Fruit fly (Drosophila melanogaster) whole organism, wandering third instar larva: ENCODE results near the gene CG14810.

Experiments used
- Abd-B ChIP-seq: fragments of >200 bp; optimal IDR thresholded peaks from 2 replicates; lab custom pipeline; 2017; ENCODE audit warnings: missing biosample characterization, missing genetic modification characterization
- CG32264 ChIP-seq: fragments of 200-800 bp; sonication (Bioruptor generic); optimal IDR thresholded peaks from 2 replicates; lab custom pipeline; 2016; ENCODE audit warnings: missing biosample characterization, missing genetic modification characterization
- CG9705 ChIP-seq: fragments of 200-800 bp; sonication (Bioruptor generic); optimal IDR thresholded peaks from 2 replicates; lab custom pipeline; 2018; ENCODE audit warnings: missing biosample characterization, mild to moderate bottlenecking, missing genetic modification characterization
- CrebA ChIP-seq: fragments of 200-800 bp; sonication (Bioruptor generic); optimal IDR thresholded peaks from 2 replicates; lab custom pipeline; 2016; ENCODE audit warnings: missing biosample characterization, mild to moderate bottlenecking, missing genetic modification characterization, borderline replicate concordance
- Dfd ChIP-seq: fragments of >200 bp; optimal IDR thresholded peaks from 2 replicates; lab custom pipeline; 2017; ENCODE audit warnings: missing biosample characterization, missing genetic modification characterization
- Dif ChIP-seq: fragments of 200-275, 200-300 bp; sonication (Bioruptor generic); optimal IDR thresholded peaks from 2 replicates; lab custom pipeline; 2018; ENCODE audit warnings: missing biosample characterization, missing genetic modification characterization; ENCODE audit not compliant: partially characterized antibody
- GATAd ChIP-seq: sonication (Bioruptor generic); optimal IDR thresholded peaks from 2 replicates; lab custom pipeline; 2016; ENCODE audit warnings: missing biosample characterization, missing genetic modification characterization
- HLH106 ChIP-seq: fragments of 200-800 bp; optimal IDR thresholded peaks from 3 replicates; lab custom pipeline; 2019; ENCODE audit warnings: missing biosample characterization, mild to moderate bottlenecking, missing genetic modification characterization, moderate library complexity
- Hnf4 ChIP-seq: fragments of 200-800 bp; sonication (Bioruptor generic); optimal IDR thresholded peaks from 2 replicates; lab custom pipeline; 2016; ENCODE audit warnings: missing biosample characterization, mild to moderate bottlenecking, missing genetic modification characterization
- Hr78 ChIP-seq: fragments of >200 bp; optimal IDR thresholded peaks from 2 replicates; lab custom pipeline; 2017; ENCODE audit warnings: missing biosample characterization, missing genetic modification characterization
- Hr83 ChIP-seq: fragments of 200-300 bp; sonication (Bioruptor generic); optimal IDR thresholded peaks from 2 replicates; lab custom pipeline; 2016; ENCODE audit warnings: missing biosample characterization, mild to moderate bottlenecking, missing genetic modification characterization, moderate library complexity; ENCODE audit not compliant: poor library complexity, severe bottlenecking
- Jra ChIP-seq: sonication (Bioruptor generic); optimal IDR thresholded peaks from 2 replicates; lab custom pipeline; 2016; ENCODE audit warnings: missing biosample characterization, missing genetic modification characterization
- Mio ChIP-seq: sonication (Bioruptor generic); optimal IDR thresholded peaks from 2 replicates; lab custom pipeline; 2016; ENCODE audit warnings: missing biosample characterization, missing genetic modification characterization
- Myc ChIP-seq: fragments of >200 bp; optimal IDR thresholded peaks from 2 replicates; lab custom pipeline; 2017
- N ChIP-seq: fragments of >200 bp; optimal IDR thresholded peaks from 2 replicates; lab custom pipeline; 2018; ENCODE audit warnings: missing biosample characterization, missing external identifiers, missing genetic modification characterization
- OdsH ChIP-seq: fragments of 200-800 bp; sonication (Bioruptor generic); optimal IDR thresholded peaks from 2 replicates; lab custom pipeline; 2016; ENCODE audit warnings: missing biosample characterization, mild to moderate bottlenecking, missing genetic modification characterization
- Rel ChIP-seq, 2 experiments: fragments of 200-800 bp; sonication (Bioruptor generic) in 1 of 2; optimal IDR thresholded peaks; 2 replicates in 1 of 2; 3 replicates in 1 of 2; lab custom pipeline; 2016 to 2019; ENCODE audit warnings: mild to moderate bottlenecking in 2 of 2, missing biosample characterization in 2 of 2, missing genetic modification characterization in 2 of 2, moderate library complexity in 1 of 2
- Sp1 ChIP-seq: fragments of 200-800 bp; sonication (Bioruptor generic); optimal IDR thresholded peaks from 3 replicates; lab custom pipeline; 2019; ENCODE audit warnings: missing biosample characterization, mild to moderate bottlenecking, missing genetic modification characterization, moderate library complexity
- Vsx2 ChIP-seq: fragments of 200-300, 225-300 bp; sonication (Bioruptor generic); optimal IDR thresholded peaks from 2 replicates; lab custom pipeline; 2018; ENCODE audit warnings: missing biosample characterization, missing genetic modification characterization; ENCODE audit not compliant: partially characterized antibody
- brk ChIP-seq: fragments of 200-800 bp; sonication (Bioruptor generic); optimal IDR thresholded peaks from 2 replicates; lab custom pipeline; 2016; ENCODE audit warnings: missing biosample characterization, mild to moderate bottlenecking, missing genetic modification characterization
- dmrt93B ChIP-seq: fragments of 200-800 bp; sonication (Bioruptor generic); optimal IDR thresholded peaks from 2 replicates; lab custom pipeline; 2018; ENCODE audit warnings: missing biosample characterization, mild to moderate bottlenecking, missing genetic modification characterization
- dsf ChIP-seq: sonication (Bioruptor generic); optimal IDR thresholded peaks from 2 replicates; lab custom pipeline; 2016; ENCODE audit warnings: missing biosample characterization, missing genetic modification characterization, borderline replicate concordance
- ey ChIP-seq: fragments of 200-800 bp; sonication (Bioruptor generic); optimal IDR thresholded peaks from 2 replicates; lab custom pipeline; 2016; ENCODE audit warnings: missing biosample characterization, missing genetic modification characterization
- foxo ChIP-seq, 2 experiments: fragments of 200-800 bp; sonication (Bioruptor generic); optimal IDR thresholded peaks; 2 replicates in 1 of 2; 3 replicates in 1 of 2; lab custom pipeline; 2016 to 2017; ENCODE audit warnings: missing biosample characterization in 2 of 2, missing genetic modification characterization in 2 of 2
- h ChIP-seq: fragments of 200-800 bp; sonication (Bioruptor generic); optimal IDR thresholded peaks from 3 replicates; lab custom pipeline; 2016; ENCODE audit warnings: missing biosample characterization, mild to moderate bottlenecking, missing genetic modification characterization
- jim ChIP-seq: fragments of 175-275, 200-325 bp; sonication (Bioruptor generic); optimal IDR thresholded peaks from 2 replicates; lab custom pipeline; 2016; ENCODE audit warnings: missing biosample characterization, mild to moderate bottlenecking, missing genetic modification characterization
- lola ChIP-seq: fragments of >200 bp; optimal IDR thresholded peaks from 2 replicates; lab custom pipeline; 2017; ENCODE audit warnings: missing biosample characterization, missing genetic modification characterization
- pan ChIP-seq: fragments of >200 bp; optimal IDR thresholded peaks from 2 replicates; lab custom pipeline; 2017
- psq ChIP-seq: fragments of 200-800 bp; sonication (Bioruptor generic); optimal IDR thresholded peaks from 3 replicates; lab custom pipeline; 2017; ENCODE audit warnings: missing biosample characterization, mild to moderate bottlenecking, missing genetic modification characterization, moderate library complexity
- rgr ChIP-seq: fragments of 200-800 bp; sonication (Bioruptor generic); optimal IDR thresholded peaks from 3 replicates; lab custom pipeline; 2016; ENCODE audit warnings: missing biosample characterization, mild to moderate bottlenecking, missing genetic modification characterization
- sage ChIP-seq: fragments of 200-800 bp; sonication (Bioruptor generic); optimal IDR thresholded peaks from 2 replicates; lab custom pipeline; 2016; ENCODE audit warnings: missing biosample characterization, mild to moderate bottlenecking, missing genetic modification characterization
- sv ChIP-seq: fragments of 200-800 bp; sonication (Bioruptor generic); optimal IDR thresholded peaks from 3 replicates; lab custom pipeline; 2016; ENCODE audit warnings: missing biosample characterization, missing genetic modification characterization
- tai ChIP-seq: sonication (Bioruptor generic); optimal IDR thresholded peaks from 2 replicates; lab custom pipeline; 2016; ENCODE audit warnings: missing biosample characterization, missing genetic modification characterization
- usp ChIP-seq: fragments of >200 bp; optimal IDR thresholded peaks from 2 replicates; lab custom pipeline; 2017; ENCODE audit warnings: missing biosample characterization, missing genetic modification characterization
- woc ChIP-seq: sonication (Bioruptor generic); optimal IDR thresholded peaks from 2 replicates; lab custom pipeline; 2016; ENCODE audit warnings: missing biosample characterization, mild to moderate bottlenecking, missing genetic modification characterization

CG14810 gene

DNA sequence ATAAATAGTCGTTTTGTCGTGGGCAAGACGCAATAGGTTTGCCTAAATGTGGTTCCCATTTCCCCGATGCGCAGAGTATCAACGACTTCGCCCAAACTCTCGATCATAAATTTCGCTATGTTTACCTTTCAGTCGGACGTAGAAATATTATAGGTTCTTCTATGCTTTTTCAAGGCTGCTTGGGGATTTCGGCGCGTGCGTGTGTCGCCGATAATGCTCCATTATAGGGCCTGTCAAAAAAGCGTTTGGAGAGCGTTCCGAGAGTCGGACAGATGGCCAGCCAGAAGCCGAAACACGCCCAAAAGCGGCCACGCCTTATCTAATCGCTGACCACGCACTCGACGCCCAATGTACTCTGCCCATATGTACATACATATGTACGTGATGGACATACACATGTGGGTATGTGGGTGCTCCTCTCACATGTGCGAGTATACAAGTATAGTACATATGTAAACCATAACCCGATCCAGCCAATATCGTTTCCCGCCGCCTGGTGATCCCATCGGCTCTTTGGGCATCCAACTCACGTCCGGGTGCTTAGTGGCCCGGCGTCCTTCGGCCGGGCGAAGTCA, 28.6 kb upstream of the CG14810 start:
- TF ChIP-seq CG32264 (GFP tag; lab: Kevin White, UChicago) (no peak), h (GFP tag; lab: Kevin White, UChicago) (no peak), tai (no peak), woc (no peak), Hr83 (GFP tag; lab: Kevin White, UChicago) (no peak), CG9705 (GFP tag; lab: Kevin White, UChicago) (no peak), Dfd (no peak), pan (lab: Kevin White, UChicago) (no peak)

DNA sequence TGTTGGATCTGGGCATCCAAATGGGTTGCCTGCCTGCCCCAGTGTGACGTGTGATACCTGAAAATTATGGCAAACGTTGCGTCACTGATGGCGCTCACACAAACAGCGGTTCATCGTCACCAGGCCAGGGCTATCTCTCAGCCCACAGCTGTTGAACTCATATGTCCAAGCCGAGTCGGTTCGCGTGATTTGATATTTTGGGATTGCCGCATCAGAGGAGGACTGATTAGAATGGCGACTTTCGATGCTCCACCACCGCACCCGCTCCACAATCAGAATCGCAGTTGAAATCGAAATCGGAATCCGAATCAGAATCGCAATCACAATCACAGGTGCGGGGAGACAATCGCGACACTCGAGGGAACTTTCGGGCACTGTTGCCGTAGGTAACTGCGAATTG, 27.6 kb upstream of the CG14810 start:
- TF ChIP-seq pan (lab: Kevin White, UChicago) (no peak), Rel (GFP tag; optimal IDR thresholded peaks at IDR 0.05; lab: Kevin White, UChicago) (no peak), Rel (tag; optimal IDR thresholded peaks at IDR 0.05; lab: Kevin White, UChicago) (peak; percentile 8)

DNA sequence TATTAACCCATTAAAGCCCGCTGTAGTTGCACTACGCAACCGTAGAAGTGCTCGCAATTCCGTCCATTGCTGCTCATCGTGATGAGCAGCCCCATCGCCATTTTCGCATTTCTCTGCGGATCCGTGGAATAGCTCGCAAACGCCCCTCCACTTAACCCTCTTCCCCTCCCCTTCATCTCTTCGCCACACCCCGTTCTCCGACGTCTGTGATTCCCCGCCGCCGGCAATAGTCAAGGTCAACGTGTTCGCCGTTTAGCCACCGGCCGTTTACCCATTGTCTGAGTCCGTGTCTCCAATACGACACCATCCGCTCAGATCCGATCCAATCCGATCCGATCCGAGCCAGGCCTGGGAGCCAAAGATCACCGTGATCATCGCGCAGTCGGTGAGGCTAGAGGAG, 26.2 kb upstream of the CG14810 start:
- TF ChIP-seq tai (no peak), Vsx2 (GFP tag; lab: Kevin White, UChicago) (no peak), HLH106 (no peak), Myc (lab: Kevin White, UChicago) (no peak), Rel (GFP tag; optimal IDR thresholded peaks at IDR 0.05; lab: Kevin White, UChicago) (no peak), Rel (tag; optimal IDR thresholded peaks at IDR 0.05; lab: Kevin White, UChicago) (peak; percentile 83), Sp1 (GFP tag; lab: Kevin White, UChicago) (no peak)

DNA sequence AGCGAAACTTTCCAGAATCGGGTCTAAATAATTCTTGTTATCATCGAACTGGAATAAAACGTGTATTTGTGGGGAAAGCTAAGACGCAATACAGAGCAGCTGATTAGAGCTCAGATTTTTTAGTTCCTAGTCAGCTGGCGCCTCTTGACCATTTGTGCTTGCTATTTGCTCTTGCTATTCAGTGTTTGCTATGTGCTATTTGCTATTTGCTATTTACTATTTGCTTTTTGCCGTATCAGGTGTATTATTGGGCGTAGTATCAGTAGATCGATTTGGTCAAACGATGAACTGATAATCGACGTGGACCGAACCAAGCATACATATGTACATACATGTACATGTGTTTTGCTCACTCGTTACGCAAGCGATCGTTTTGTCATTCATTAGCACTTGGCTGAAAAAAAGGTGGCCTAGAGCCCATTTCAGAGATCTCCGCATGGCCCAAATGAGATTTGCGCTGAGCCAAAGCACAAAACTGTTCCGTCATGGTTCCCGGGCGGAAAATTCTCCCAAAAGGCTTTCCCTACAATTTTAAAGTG, 25.3 kb upstream of the CG14810 start:
- no peak for TF ChIP-seq dmrt93B (GFP tag; lab: Kevin White, UChicago)
- TF ChIP-seq dsf (GFP tag; lab: Kevin White, UChicago): no peak
- TF ChIP-seq sage (GFP tag; lab: Kevin White, UChicago): no peak
- TF ChIP-seq lola: no peak
- no peak for TF ChIP-seq sv
- no peak for TF ChIP-seq Jra (GFP tag; lab: Kevin White, UChicago)
- TF ChIP-seq Abd-B (GFP tag; lab: Kevin White, UChicago): no peak
- no peak for TF ChIP-seq tai
- TF ChIP-seq CG9705 (GFP tag; lab: Kevin White, UChicago): no peak
- no peak for TF ChIP-seq ey (GFP tag; lab: Kevin White, UChicago)
- no peak for TF ChIP-seq jim (GFP tag; lab: Kevin White, UChicago)
- no peak for TF ChIP-seq woc

DNA sequence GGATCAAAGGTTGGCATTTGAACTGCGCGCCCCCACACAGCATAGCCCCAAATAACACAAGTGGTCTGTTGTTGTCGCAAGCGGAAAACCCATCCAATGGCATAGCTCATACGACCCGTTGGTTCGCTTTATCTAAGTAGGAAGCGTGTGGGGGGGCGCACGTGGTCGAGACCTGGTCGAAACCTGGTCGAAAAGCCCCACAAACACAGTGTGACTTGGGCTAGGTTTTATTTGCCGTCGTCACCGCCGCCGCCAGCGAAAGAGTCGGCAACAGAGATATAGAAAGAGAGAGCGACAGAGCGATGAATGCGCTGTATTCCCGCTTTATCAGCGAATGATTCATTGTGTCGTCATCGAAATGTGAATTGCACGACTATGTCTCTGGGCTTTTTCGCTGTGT, 22.7 kb upstream of the CG14810 start:
- TF ChIP-seq pan (lab: Kevin White, UChicago): no peak
- TF ChIP-seq Rel (GFP tag; optimal IDR thresholded peaks at IDR 0.05; lab: Kevin White, UChicago): no peak
- peak; percentile 41 for TF ChIP-seq Rel (tag; optimal IDR thresholded peaks at IDR 0.05; lab: Kevin White, UChicago)

DNA sequence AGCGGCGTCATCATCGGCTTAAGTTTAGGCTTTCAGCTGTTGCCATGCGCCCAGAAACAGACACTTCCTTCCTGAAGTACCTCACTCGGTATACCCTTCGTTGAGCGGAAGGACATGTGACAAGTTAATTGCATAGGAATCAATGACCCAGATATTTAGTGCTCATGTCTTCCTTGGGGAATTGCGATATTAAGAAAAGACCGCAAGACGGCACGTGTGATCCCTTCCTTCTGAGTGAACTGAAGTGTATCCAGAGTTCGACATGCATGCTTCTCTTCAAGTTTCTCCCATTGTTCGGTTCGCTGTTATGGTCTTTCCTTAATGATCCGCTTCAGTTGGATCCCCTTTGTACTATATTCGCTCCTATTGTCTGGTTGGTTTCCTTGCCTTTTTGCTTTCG, 20.4 kb upstream of the CG14810 start:
- TF ChIP-seq Sp1 (GFP tag; lab: Kevin White, UChicago) (peak; percentile 62), usp (GFP tag; lab: Kevin White, UChicago) (no peak), woc (peak; percentile 94), h (GFP tag; lab: Kevin White, UChicago) (peak; percentile 88), Jra (GFP tag; lab: Kevin White, UChicago) (no peak), Dif (GFP tag; lab: Kevin White, UChicago) (no peak), CrebA (GFP tag; lab: Kevin White, UChicago) (no peak), Mio (GFP tag; lab: Kevin White, UChicago) (no peak), Rel (GFP tag; optimal IDR thresholded peaks at IDR 0.05; lab: Kevin White, UChicago) (no peak), Rel (tag; optimal IDR thresholded peaks at IDR 0.05; lab: Kevin White, UChicago) (no peak), Myc (lab: Kevin White, UChicago) (no peak), GATAd (GFP tag; lab: Kevin White, UChicago) (no peak), Vsx2 (GFP tag; lab: Kevin White, UChicago) (no peak), CG32264 (GFP tag; lab: Kevin White, UChicago) (peak; percentile 35), Hr83 (GFP tag; lab: Kevin White, UChicago) (no peak), Hr78 (GFP tag; lab: Kevin White, UChicago) (no peak), brk (GFP tag; lab: Kevin White, UChicago) (no peak), HLH106 (peak; percentile 67), CG9705 (GFP tag; lab: Kevin White, UChicago) (no peak), Hnf4 (peak; percentile 67), psq (peak; percentile 88), sage (GFP tag; lab: Kevin White, UChicago) (peak; percentile 20), Dfd (no peak), OdsH (GFP tag; lab: Kevin White, UChicago) (peak; percentile 72), foxo (GFP tag; optimal IDR thresholded peaks at IDR 0.05; lab: Kevin White, UChicago) (peak in 1 of 2 experiments; percentile 78), rgr (peak; percentile 76), pan (lab: Kevin White, UChicago) (no peak), dsf (GFP tag; lab: Kevin White, UChicago) (no peak), N (GFP tag; lab: Kevin White, UChicago) (no peak), ey (GFP tag; lab: Kevin White, UChicago) (peak; percentile 85), lola (no peak), Abd-B (GFP tag; lab: Kevin White, UChicago) (no peak), dmrt93B (GFP tag; lab: Kevin White, UChicago) (peak; percentile 67)
